Fruit fly (Drosophila melanogaster): ENCODE results near the gene meng.

dm6 chr2L:6793763-6794417 lies 51.6 kb downstream of the meng start:
- no peak for TF ChIP-seq CG14710 (tag; optimal IDR thresholded peaks at IDR 0.05)
- TF ChIP-seq eve (GFP tag; optimal IDR thresholded peaks at IDR 0.05): no peak
- TF ChIP-seq wdn (GFP tag; IDR thresholded peaks at IDR 0.05): no peak
- no peak for TF ChIP-seq stwl (tag; optimal IDR thresholded peaks at IDR 0.05)
- no peak for TF ChIP-seq aop (GFP tag; IDR thresholded peaks at IDR 0.05)
- no peak for TF ChIP-seq Dek (tag; optimal IDR thresholded peaks at IDR 0.05)
- no peak for TF ChIP-seq CG9437 (GFP tag; optimal IDR thresholded peaks at IDR 0.05)
